Worm (Caenorhabditis elegans) whole organism, mixed stage, embryonic: Measurements from ENCODE around the gene idpb-4.

Experiments
- ces-1 ChIP-seq: fragments of 150-350 bp; optimal IDR thresholded peaks from 2 replicates; lab custom pipeline; 2014; ENCODE audit warnings: missing biosample characterization, missing genetic modification reagents, missing genetic modification characterization
- drap-1 ChIP-seq: fragments of 200-800 bp; sonication (Bioruptor generic); optimal IDR thresholded peaks from 3 replicates; lab custom pipeline; 2018; ENCODE audit warnings: mild to moderate bottlenecking, missing genetic modification characterization, missing compliant biosample characterization
- ham-2 ChIP-seq: fragments of 200-800 bp; sonication (Bioruptor generic); optimal IDR thresholded peaks from 2 replicates; lab custom pipeline; 2018; ENCODE audit warnings: mild to moderate bottlenecking, missing genetic modification characterization, missing compliant biosample characterization
- hlh-1 ChIP-seq: fragments of 150-350 bp; optimal IDR thresholded peaks from 2 replicates; lab custom pipeline; 2014; ENCODE audit warnings: missing biosample characterization, missing genetic modification reagents, missing genetic modification characterization
- lin-13 ChIP-seq: fragments of 150-350 bp; optimal IDR thresholded peaks from 2 replicates; lab custom pipeline; 2014; ENCODE audit warnings: missing biosample characterization, missing genetic modification characterization
- nhr-12 ChIP-seq: fragments of 150-350 bp; optimal IDR thresholded peaks from 2 replicates; lab custom pipeline; 2014; ENCODE audit warnings: missing biosample characterization, missing genetic modification characterization
- nhr-2 ChIP-seq: fragments of 150-350 bp; optimal IDR thresholded peaks from 2 replicates; lab custom pipeline; 2014; ENCODE audit warnings: missing biosample characterization, missing genetic modification characterization
- nhr-28 ChIP-seq: fragments of 150-350 bp; optimal IDR thresholded peaks from 2 replicates; lab custom pipeline; 2014; ENCODE audit warnings: missing biosample characterization, missing genetic modification characterization
- pha-4 ChIP-seq: fragments of 150-350 bp; optimal IDR thresholded peaks from 2 replicates; lab custom pipeline; 2018; ENCODE audit warnings: missing biosample characterization, missing genetic modification reagents, missing genetic modification characterization
- snpc-4 ChIP-seq: fragments of 150-350 bp; optimal IDR thresholded peaks from 2 replicates; lab custom pipeline; 2014; ENCODE audit warnings: missing biosample characterization, missing genetic modification characterization
- sptf-1 ChIP-seq: sonication (generic microtip); optimal IDR thresholded peaks from 2 replicates; lab custom pipeline; 2017; ENCODE audit warnings: mild to moderate bottlenecking, missing genetic modification characterization, moderate library complexity, missing compliant biosample characterization
- unc-62 ChIP-seq: fragments of 150-350 bp; optimal IDR thresholded peaks from 2 replicates; lab custom pipeline; 2014; ENCODE audit warnings: missing biosample characterization, missing genetic modification reagents, missing genetic modification characterization
- zip-8 ChIP-seq: fragments of 150-350 bp; optimal IDR thresholded peaks from 2 replicates; lab custom pipeline; 2014; ENCODE audit warnings: missing biosample characterization, missing genetic modification characterization
- ztf-11 ChIP-seq: fragments of 150-350 bp; optimal IDR thresholded peaks from 2 replicates; lab custom pipeline; 2014; ENCODE audit warnings: missing biosample characterization, missing genetic modification characterization

- TF ChIP-seq pha-4 (no peak), lin-13 (tag; lab: Kevin White, UChicago) (no peak), sptf-1 (no peak), snpc-4 (tag; lab: Kevin White, UChicago) (no peak), ham-2 (GFP tag; lab: Kevin White, UChicago) (no peak), ces-1 (no peak), zip-8 (tag; lab: Kevin White, UChicago) (no peak), ztf-11 (tag; lab: Kevin White, UChicago) (no peak), nhr-12 (tag; lab: Kevin White, UChicago) (no peak), nhr-28 (tag; lab: Kevin White, UChicago) (no peak), hlh-1 (tag; lab: Kevin White, UChicago) (no peak), nhr-2 (no peak), unc-62 (GFP tag; lab: Kevin White, UChicago) (no peak), drap-1 (GFP tag; lab: Kevin White, UChicago) (no peak)
Observed at ce11 chrII:8744555-8745448, 7.4 kb upstream of the idpb-4 start.
